Fruit fly (Drosophila melanogaster) whole organism, embryonic: Measurements from ENCODE around the gene Eip63E.

ENCODE experiments used
- Antp ChIP-seq: fragments of 200-800 bp; sonication (Bioruptor generic); optimal IDR thresholded peaks from 3 replicates; lab custom pipeline; 2016; ENCODE audit warnings: missing biosample characterization, missing genetic modification characterization
- BEAF-32 ChIP-seq: fragments of 200-800 bp; sonication (Bioruptor generic); optimal IDR thresholded peaks from 3 replicates; lab custom pipeline; 2017; ENCODE audit warnings: missing biosample characterization, missing genetic modification characterization, mild to moderate bottlenecking, moderate library complexity, missing genetic modification reagents
- BtbVII ChIP-seq: fragments of 200-800 bp; sonication (Bioruptor generic); optimal IDR thresholded peaks from 3 replicates; lab custom pipeline; 2017; ENCODE audit warnings: missing biosample characterization, mild to moderate bottlenecking, missing genetic modification characterization
- CG1024 ChIP-seq: fragments of 200-800 bp; sonication (Bioruptor generic); IDR thresholded peaks from 2 replicates; pipeline ENCODE4 v1.3.6; 2022; ENCODE audit warnings: missing biosample characterization, missing genetic modification characterization
- CG10959 ChIP-seq: fragments of 200-800 bp; sonication (Bioruptor generic); IDR thresholded peaks from 2 replicates; pipeline ENCODE4 v1.3.6; 2022; ENCODE audit warnings: missing biosample characterization, missing genetic modification characterization
- CG11093 ChIP-seq: fragments of 200-800 bp; sonication (Bioruptor generic); IDR thresholded peaks from 3 replicates; pipeline ENCODE4 v1.3.6; 2022; ENCODE audit warnings: missing biosample characterization, missing genetic modification characterization
- CG12236 ChIP-seq: fragments of 200-800 bp; sonication (Bioruptor generic); optimal IDR thresholded peaks from 2 replicates; lab custom pipeline; 2016; ENCODE audit warnings: missing biosample characterization, missing genetic modification characterization
- CG14965 ChIP-seq: fragments of 200-800 bp; sonication (Bioruptor generic); optimal IDR thresholded peaks from 2 replicates; lab custom pipeline; 2016; ENCODE audit warnings: missing biosample characterization, missing genetic modification characterization, borderline replicate concordance
- CG17361 ChIP-seq: fragments of 200-800 bp; sonication (Bioruptor generic); IDR thresholded peaks from 3 replicates; pipeline ENCODE4 v1.3.6; 2022; ENCODE audit warnings: missing biosample characterization, missing genetic modification characterization
- CG2120 ChIP-seq: fragments of 200-800 bp; sonication (Bioruptor generic); optimal IDR thresholded peaks from 3 replicates; lab custom pipeline; 2016; ENCODE audit warnings: missing biosample characterization, missing genetic modification characterization
- CG2712 ChIP-seq: fragments of 200-800 bp; optimal IDR thresholded peaks from 3 replicates; lab custom pipeline; 2019; ENCODE audit warnings: missing biosample characterization, mild to moderate bottlenecking, missing genetic modification characterization, moderate library complexity
- CG30431 ChIP-seq: fragments of 200-800 bp; sonication (Bioruptor generic); optimal IDR thresholded peaks from 2 replicates; lab custom pipeline; 2017; ENCODE audit warnings: missing biosample characterization, missing genetic modification characterization
- CG34224 ChIP-seq: fragments of 200-800 bp; sonication (Bioruptor generic); IDR thresholded peaks from 3 replicates; pipeline ENCODE4 v1.3.6; 2022; ENCODE audit warnings: missing biosample characterization, missing genetic modification characterization; ENCODE audit not compliant: partially characterized antibody
- CG34422 ChIP-seq: fragments of 200-800 bp; sonication (Bioruptor generic); IDR thresholded peaks from 3 replicates; pipeline ENCODE4 v1.3.6; 2022; ENCODE audit warnings: missing biosample characterization, missing genetic modification characterization
- CG3995 ChIP-seq: fragments of 200-800 bp; sonication (Bioruptor generic); optimal IDR thresholded peaks from 3 replicates; lab custom pipeline; 2016; ENCODE audit warnings: missing biosample characterization, missing genetic modification characterization
- CG4360 ChIP-seq: fragments of 200-800 bp; sonication (Bioruptor generic); IDR thresholded peaks from 2 replicates; pipeline ENCODE4 v1.3.6; 2022; ENCODE audit warnings: missing biosample characterization, missing genetic modification characterization
- CG4404 ChIP-seq: fragments of 200-800 bp; sonication (Bioruptor generic); IDR thresholded peaks from 2 replicates; pipeline ENCODE4 v1.3.6; 2022; ENCODE audit warnings: missing biosample characterization, missing genetic modification characterization
- CG4730 ChIP-seq: fragments of 200-800 bp; sonication (Bioruptor generic); IDR thresholded peaks from 2 replicates; pipeline ENCODE4 v1.3.6; 2022; ENCODE audit warnings: missing biosample characterization, missing genetic modification characterization
- CG5180 ChIP-seq: fragments of 200-800 bp; sonication (Bioruptor generic); optimal IDR thresholded peaks from 3 replicates; lab custom pipeline; 2017; ENCODE audit warnings: missing biosample characterization, missing genetic modification characterization, mild to moderate bottlenecking, moderate library complexity, missing genetic modification reagents
- CG5953 ChIP-seq: fragments of 200-800 bp; sonication (Bioruptor generic); IDR thresholded peaks from 2 replicates; pipeline ENCODE4 v1.3.6; 2022; ENCODE audit warnings: missing biosample characterization, missing genetic modification characterization
- CG6791 ChIP-seq: fragments of 200-800 bp; sonication (Bioruptor generic); IDR thresholded peaks from 3 replicates; pipeline ENCODE4 v1.3.6; 2022; ENCODE audit warnings: missing biosample characterization, missing genetic modification characterization; ENCODE audit not compliant: partially characterized antibody
- CG7839 ChIP-seq: fragments of 200-800 bp; sonication (Bioruptor generic); optimal IDR thresholded peaks from 3 replicates; lab custom pipeline; 2018; ENCODE audit warnings: missing biosample characterization, mild to moderate bottlenecking, missing genetic modification characterization, moderate library complexity
- CG8359 ChIP-seq: fragments of 200-800 bp; sonication (Bioruptor generic); optimal IDR thresholded peaks from 2 replicates; lab custom pipeline; 2017; ENCODE audit warnings: missing biosample characterization, mild to moderate bottlenecking, missing genetic modification characterization, borderline replicate concordance
- D19A ChIP-seq: fragments of 200-800 bp; optimal IDR thresholded peaks from 3 replicates; lab custom pipeline; 2019; ENCODE audit warnings: missing biosample characterization, mild to moderate bottlenecking, missing genetic modification characterization, moderate library complexity
- Dll ChIP-seq: fragments of 200-800 bp; sonication (Bioruptor generic); IDR thresholded peaks from 4 replicates; pipeline ENCODE4 v1.3.6; 2022; ENCODE audit warnings: missing biosample characterization, missing genetic modification characterization; ENCODE audit not compliant: partially characterized antibody
- GATAe ChIP-seq: fragments of 200-800 bp; sonication (Bioruptor generic); conservative IDR thresholded peaks from 2 replicates; pipeline ENCODE4 v1.3.6; 2022; ENCODE audit warnings: missing biosample characterization, missing genetic modification characterization
- Jarid2 ChIP-seq: fragments of 200-800 bp; sonication (Bioruptor generic); optimal IDR thresholded peaks from 3 replicates; lab custom pipeline; 2017; ENCODE audit warnings: mild to moderate bottlenecking, missing biosample characterization, missing genetic modification reagents, missing genetic modification characterization
- Oaz ChIP-seq: fragments of 200-800 bp; sonication (Bioruptor generic); IDR thresholded peaks from 2 replicates; pipeline ENCODE4 v1.3.6; 2022; ENCODE audit warnings: missing biosample characterization, missing genetic modification characterization
- Scr ChIP-seq: fragments of 200-800 bp; sonication (Bioruptor generic); IDR thresholded peaks from 2 replicates; pipeline ENCODE4 v1.3.6; 2022; ENCODE audit warnings: missing biosample characterization, missing genetic modification characterization; ENCODE audit not compliant: partially characterized antibody
- Six4 ChIP-seq: fragments of 200-800 bp; sonication (Bioruptor generic); optimal IDR thresholded peaks from 2 replicates; lab custom pipeline; 2016; ENCODE audit warnings: missing biosample characterization, missing genetic modification characterization
- Sox102F ChIP-seq: fragments of 200-800 bp; sonication (Bioruptor generic); optimal IDR thresholded peaks from 2 replicates; lab custom pipeline; 2018; ENCODE audit warnings: missing biosample characterization, mild to moderate bottlenecking, missing genetic modification characterization, moderate library complexity
- Spps ChIP-seq: fragments of 200-800 bp; sonication (Bioruptor generic); optimal IDR thresholded peaks from 2 replicates; lab custom pipeline; 2018; ENCODE audit warnings: missing biosample characterization, mild to moderate bottlenecking, missing genetic modification characterization
- Sry-β ChIP-seq: fragments of 200-800 bp; sonication (Bioruptor generic); optimal IDR thresholded peaks from 2 replicates; lab custom pipeline; 2018; ENCODE audit warnings: missing biosample characterization, mild to moderate bottlenecking, missing genetic modification characterization, moderate library complexity
- Usf ChIP-seq: fragments of 200-800 bp; sonication (Bioruptor generic); optimal IDR thresholded peaks from 2 replicates; lab custom pipeline; 2017; ENCODE audit warnings: missing genotype, missing biosample characterization, missing genetic modification characterization
- amos ChIP-seq: fragments of 200-800 bp; sonication (Bioruptor generic); IDR thresholded peaks from 2 replicates; pipeline ENCODE4 v1.3.6; 2022; ENCODE audit warnings: missing biosample characterization, missing genetic modification characterization; ENCODE audit not compliant: partially characterized antibody
- ash1 ChIP-seq: fragments of 200-800 bp; sonication (Bioruptor generic); optimal IDR thresholded peaks from 2 replicates; lab custom pipeline; 2018; ENCODE audit warnings: missing biosample characterization, mild to moderate bottlenecking, missing genetic modification characterization
- btn ChIP-seq: fragments of 200-800 bp; sonication (Bioruptor generic); optimal IDR thresholded peaks from 2 replicates; lab custom pipeline; 2016; ENCODE audit warnings: missing biosample characterization, missing genetic modification characterization
- dati ChIP-seq: fragments of 200-800 bp; sonication (Bioruptor generic); IDR thresholded peaks from 2 replicates; pipeline ENCODE4 v1.3.6; 2022; ENCODE audit warnings: missing biosample characterization, missing genetic modification characterization
- disco-r ChIP-seq: fragments of 200-800 bp; sonication (Bioruptor generic); optimal IDR thresholded peaks from 2 replicates; lab custom pipeline; 2016; ENCODE audit warnings: missing biosample characterization, missing genetic modification characterization
- ems ChIP-seq: fragments of 200-800 bp; sonication (Bioruptor generic); optimal IDR thresholded peaks from 3 replicates; lab custom pipeline; 2016; ENCODE audit warnings: missing biosample characterization, missing genetic modification characterization
- gcm2 ChIP-seq: fragments of 200-800 bp; sonication (Bioruptor generic); optimal IDR thresholded peaks from 2 replicates; lab custom pipeline; 2016; ENCODE audit warnings: missing biosample characterization, missing genetic modification characterization
- hbn ChIP-seq: fragments of 200-800 bp; sonication (Bioruptor generic); IDR thresholded peaks from 2 replicates; pipeline ENCODE4 v1.3.6; 2022; ENCODE audit warnings: missing biosample characterization, missing genetic modification characterization; ENCODE audit not compliant: partially characterized antibody
- hth ChIP-seq: fragments of >200 bp; optimal IDR thresholded peaks from 2 replicates; lab custom pipeline; 2017; ENCODE audit warnings: inconsistent platforms
- ind ChIP-seq: fragments of 200-800 bp; sonication (Bioruptor generic); optimal IDR thresholded peaks from 3 replicates; lab custom pipeline; 2016; ENCODE audit warnings: missing biosample characterization, missing genetic modification characterization
- lbe ChIP-seq: fragments of 200-800 bp; sonication (Bioruptor generic); optimal IDR thresholded peaks from 2 replicates; lab custom pipeline; 2016; ENCODE audit warnings: missing biosample characterization, mild to moderate bottlenecking, missing genetic modification characterization
- luna ChIP-seq: fragments of 200-800 bp; sonication (Bioruptor generic); optimal IDR thresholded peaks from 2 replicates; lab custom pipeline; 2016; ENCODE audit warnings: missing biosample characterization, missing genetic modification characterization
- otp ChIP-seq: fragments of 200-800 bp; sonication (Bioruptor generic); IDR thresholded peaks from 3 replicates; pipeline ENCODE4, ENCODE4 v1.3.6; 2022; ENCODE audit warnings: missing biosample characterization, missing genetic modification characterization
- peb ChIP-seq: fragments of 200-800 bp; sonication (Bioruptor generic); IDR thresholded peaks from 2 replicates; pipeline ENCODE4 v1.3.6; 2022; ENCODE audit warnings: missing biosample characterization, missing genetic modification characterization
- salm ChIP-seq: fragments of 200-800 bp; sonication (Bioruptor generic); optimal IDR thresholded peaks from 2 replicates; lab custom pipeline; 2018; ENCODE audit warnings: missing biosample characterization, mild to moderate bottlenecking, missing genetic modification characterization
- scrt ChIP-seq: fragments of 200-800 bp; sonication (Bioruptor generic); optimal IDR thresholded peaks from 2 replicates; lab custom pipeline; 2018; ENCODE audit warnings: missing biosample characterization, mild to moderate bottlenecking, missing genetic modification characterization, moderate library complexity
- wdn ChIP-seq: fragments of 200-800 bp; sonication (Bioruptor generic); IDR thresholded peaks from 2 replicates; pipeline ENCODE4 v1.3.6; 2022; ENCODE audit warnings: missing biosample characterization, missing genetic modification characterization
- zen ChIP-seq: fragments of 200-800 bp; sonication (Bioruptor generic); optimal IDR thresholded peaks from 3 replicates; lab custom pipeline; 2018; ENCODE audit warnings: missing biosample characterization, mild to moderate bottlenecking, missing genetic modification characterization, moderate library complexity

The Eip63E gene

dm6 chr3L:3472786-3473185 lies 42.8 kb upstream of the Eip63E start (continued):
- TF ChIP-seq amos (GFP tag; lab: Robert Waterston, UW) (no peak), GATAe (GFP tag; lab: Robert Waterston, UW) (no peak), Sry-β (GFP tag; lab: Kevin White, UChicago) (no peak), CG12236 (GFP tag; lab: Kevin White, UChicago) (no peak), peb (GFP tag; lab: Robert Waterston, UW) (0 out of 2 replicates have a peak, but pooled peaks have one; percentile 25), Scr (GFP tag; lab: Robert Waterston, UW) (no peak), CG10959 (GFP tag; lab: Robert Waterston, UW) (no peak), CG4360 (GFP tag; lab: Robert Waterston, UW) (no peak), ems (peak; percentile 48), dati (GFP tag; lab: Robert Waterston, UW) (no peak), Spps (tag; lab: Kevin White, UChicago) (no peak), CG4730 (GFP tag; lab: Robert Waterston, UW) (peak; percentile 34; the same call in 1 of the 2 replicates), zen (peak; percentile 22), CG1024 (GFP tag; lab: Robert Waterston, UW) (0 out of 2 replicates have a peak, but pooled peaks have one; percentile 45), CG2712 (tag; lab: Kevin White, UChicago) (peak; percentile 54), Antp (GFP tag; lab: Kevin White, UChicago) (peak; percentile 58), CG6791 (no peak), Sox102F (peak; percentile 59), CG30431 (GFP tag; lab: Kevin White, UChicago) (peak; percentile 18), Jarid2 (GFP tag; lab: Kevin White, UChicago) (peak; percentile 19), wdn (peak; percentile 85), disco-r (no peak), CG8359 (GFP tag; lab: Kevin White, UChicago) (peak; percentile 11), btn (GFP tag; lab: Kevin White, UChicago) (no peak), salm (peak; percentile 65), CG3995 (GFP tag; lab: Kevin White, UChicago) (no peak), CG5180 (GFP tag; lab: Kevin White, UChicago) (peak; percentile 49), CG5953 (GFP tag; lab: Robert Waterston, UW) (0 out of 2 replicates have a peak, but pooled peaks have one; percentile 23), scrt (peak; percentile 79), D19A (tag; lab: Kevin White, UChicago) (peak; percentile 52), BtbVII (GFP tag; lab: Kevin White, UChicago) (peak; percentile 85), ash1 (GFP tag; lab: Kevin White, UChicago) (peak; percentile 12), gcm2 (GFP tag; lab: Kevin White, UChicago) (no peak), otp (GFP tag; lab: Robert Waterston, UW) (peak; percentile 69; the same call in 2 of the 3 replicates)

DNA sequence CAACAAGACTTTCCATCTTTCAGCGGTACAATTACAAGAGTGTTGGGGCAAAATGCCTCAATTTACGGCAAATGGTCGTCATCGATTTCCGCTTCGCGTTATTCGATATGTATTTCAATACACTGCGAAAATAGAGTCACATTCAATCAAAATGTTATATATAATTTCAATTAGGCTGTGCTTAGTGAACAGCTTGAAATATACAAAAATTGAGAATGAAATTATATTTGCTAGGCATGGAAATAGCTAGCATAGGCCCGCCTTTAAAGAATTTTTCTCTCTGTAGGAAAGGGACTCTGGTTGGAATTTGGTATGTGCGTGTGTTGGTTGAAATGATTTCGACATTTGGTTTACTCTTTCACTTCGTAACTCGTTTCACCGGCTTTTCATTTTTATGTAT lies 36.0 kb upstream of the Eip63E start:
- TF ChIP-seq Six4 (GFP tag; lab: Kevin White, UChicago) (no peak), BEAF-32 (GFP tag; lab: Kevin White, UChicago) (no peak), CG34224 (GFP tag; lab: Robert Waterston, UW) (no peak), ind (GFP tag; lab: Kevin White, UChicago) (no peak), Usf (GFP tag; lab: Kevin White, UChicago) (no peak), CG10959 (GFP tag; lab: Robert Waterston, UW) (no peak), CG14965 (GFP tag; lab: Kevin White, UChicago) (no peak), CG4404 (GFP tag; lab: Robert Waterston, UW) (no peak), CG2120 (GFP tag; lab: Kevin White, UChicago) (peak; percentile 35), hth (lab: Kevin White, UChicago) (no peak), hbn (GFP tag; lab: Robert Waterston, UW) (no peak), lbe (no peak), CG17361 (GFP tag; lab: Robert Waterston, UW) (no peak), CG34422 (GFP tag; lab: Robert Waterston, UW) (no peak), Dll (GFP tag; lab: Robert Waterston, UW) (no peak), CG11093 (no peak), CG7839 (tag; lab: Kevin White, UChicago) (peak; percentile 23), Oaz (GFP tag; lab: Robert Waterston, UW) (no peak), luna (no peak)
